Worm (Caenorhabditis elegans) whole organism, young adult: Measurements from ENCODE around the gene F34D10.9.

Experiments used
- C17E4.6 ChIP-seq: fragments of 200-800 bp; sonication (Bioruptor generic); IDR thresholded peaks from 2 replicates; pipeline ENCODE4 v1.3.6; 2022; ENCODE audit warnings: missing genetic modification reagents, missing genetic modification characterization, missing compliant biosample characterization
- F10E7.11 ChIP-seq: sonication (generic microtip); optimal IDR thresholded peaks from 2 replicates; lab custom pipeline; 2017; ENCODE audit warnings: mild to moderate bottlenecking, missing genetic modification characterization, moderate library complexity, missing compliant biosample characterization
- F23B12.7 ChIP-seq: sonication (generic microtip); optimal IDR thresholded peaks from 2 replicates; lab custom pipeline; 2017; ENCODE audit warnings: missing genetic modification characterization, mild to moderate bottlenecking, missing compliant biosample characterization, antibody characterized with exemption, moderate library complexity; ENCODE audit not compliant: insufficient read depth
- F33H1.4 ChIP-seq: fragments of 200-800 bp; sonication (Bioruptor generic); IDR thresholded peaks from 2 replicates; pipeline ENCODE4 v1.3.6; 2022; ENCODE audit warnings: missing genetic modification reagents, missing genetic modification characterization, missing compliant biosample characterization
- F39B2.1 ChIP-seq: fragments of 200-800 bp; sonication (Bioruptor generic); IDR thresholded peaks from 2 replicates; pipeline ENCODE4 v1.3.6; 2022; ENCODE audit warnings: missing genetic modification reagents, missing genetic modification characterization, missing compliant biosample characterization
- F52B5.7 ChIP-seq: sonication (generic microtip); optimal IDR thresholded peaks from 2 replicates; lab custom pipeline; 2016; ENCODE audit warnings: mild to moderate bottlenecking, missing genetic modification characterization, missing compliant biosample characterization
- K12H6.12 ChIP-seq: fragments of 200-800 bp; sonication (Bioruptor generic); optimal IDR thresholded peaks from 2 replicates; lab custom pipeline; 2018; ENCODE audit warnings: mild to moderate bottlenecking, missing genetic modification characterization, missing compliant biosample characterization
- Y67H2A.10 ChIP-seq: fragments of 200-800 bp; sonication (Bioruptor generic); conservative IDR thresholded peaks from 2 replicates; pipeline ENCODE4 v1.3.6; 2022; ENCODE audit warnings: missing genetic modification reagents, missing genetic modification characterization, missing compliant biosample characterization
- Y95B8A.8 ChIP-seq: fragments of 200-800 bp; sonication (Bioruptor generic); IDR thresholded peaks from 2 replicates; pipeline ENCODE4 v1.3.6; 2022; ENCODE audit warnings: missing genetic modification reagents, missing genetic modification characterization, missing compliant biosample characterization
- athp-1 ChIP-seq: sonication (generic microtip); optimal IDR thresholded peaks from 2 replicates; lab custom pipeline; 2017; ENCODE audit warnings: mild to moderate bottlenecking, missing genetic modification characterization, missing compliant biosample characterization
- bed-1 ChIP-seq: fragments of 200-800 bp; sonication (Bioruptor generic); IDR thresholded peaks from 2 replicates; pipeline ENCODE4 v1.3.6; 2022; ENCODE audit warnings: missing genetic modification reagents, missing genetic modification characterization, missing compliant biosample characterization
- cebp-1 ChIP-seq, 2 experiments: fragments of 200-800 bp in 1 of 2; sonication (Bioruptor generic) in 1 of 2; sonication (generic microtip) in 1 of 2; IDR thresholded peaks in 1 of 2; optimal IDR thresholded peaks in 1 of 2; 2 replicates each; pipeline versions ENCODE4 v1.3.6 to Lab custom; 2017 to 2022; ENCODE audit warnings: missing compliant biosample characterization in 2 of 2, missing genetic modification characterization in 2 of 2, mild to moderate bottlenecking in 1 of 2, missing genetic modification reagents in 1 of 2, moderate library complexity in 1 of 2
- cebp-2 ChIP-seq: fragments of 200-800 bp; sonication (Bioruptor generic); IDR thresholded peaks from 2 replicates; pipeline ENCODE4 v1.3.6; 2022; ENCODE audit warnings: missing genetic modification characterization, missing compliant biosample characterization
- ceh-27 ChIP-seq: fragments of 200-800 bp; sonication (Bioruptor generic); optimal IDR thresholded peaks from 2 replicates; lab custom pipeline; 2018; ENCODE audit warnings: mild to moderate bottlenecking, missing genetic modification characterization, moderate library complexity, missing compliant biosample characterization
- chd-7 ChIP-seq: sonication (generic microtip); optimal IDR thresholded peaks from 2 replicates; lab custom pipeline; 2016; ENCODE audit warnings: mild to moderate bottlenecking, missing genetic modification characterization, moderate library complexity, missing compliant biosample characterization
- ekl-4 ChIP-seq: fragments of 200-800 bp; sonication (Bioruptor generic); IDR thresholded peaks from 2 replicates; pipeline ENCODE4 v1.3.6; 2022; ENCODE audit warnings: missing genetic modification reagents, missing genetic modification characterization, missing compliant biosample characterization
- hmg-20 ChIP-seq: fragments of 200-800 bp; sonication (Bioruptor generic); IDR thresholded peaks from 2 replicates; pipeline ENCODE4 v1.3.6; 2022; ENCODE audit warnings: missing genetic modification reagents, missing genetic modification characterization, missing compliant biosample characterization
- hrde-1 ChIP-seq: sonication (generic microtip); optimal IDR thresholded peaks from 2 replicates; lab custom pipeline; 2016; ENCODE audit warnings: missing genetic modification characterization, mild to moderate bottlenecking, missing compliant biosample characterization, moderate library complexity, missing genotype, missing genetic modification reagents, borderline replicate concordance
- hsf-1 ChIP-seq: fragments of 200-800 bp; sonication (Bioruptor generic); IDR thresholded peaks from 2 replicates; pipeline ENCODE4 v1.3.6; 2022; ENCODE audit warnings: missing genetic modification reagents, missing genetic modification characterization, missing compliant biosample characterization
- lin-35 ChIP-seq, 3 experiments: fragments of 150-350 bp in 2 of 3; sonication (generic microtip) in 1 of 3; optimal IDR thresholded peaks; 2 replicates each; lab custom pipeline; 2014 to 2018; ENCODE audit warnings: missing biosample characterization in 3 of 3, missing genetic modification characterization in 3 of 3, missing genetic modification reagents in 3 of 3
- lin-40 ChIP-seq: sonication (generic microtip); optimal IDR thresholded peaks from 2 replicates; lab custom pipeline; 2016; ENCODE audit warnings: missing genetic modification characterization, mild to moderate bottlenecking, missing compliant biosample characterization, missing genotype, missing genetic modification reagents
- lin-54 ChIP-seq: fragments of 200-800 bp; sonication (Bioruptor generic); optimal IDR thresholded peaks from 2 replicates; lab custom pipeline; 2018; ENCODE audit warnings: mild to moderate bottlenecking, missing genetic modification characterization, missing compliant biosample characterization
- lir-1 ChIP-seq: fragments of 200-800 bp; sonication (Bioruptor generic); conservative IDR thresholded peaks from 2 replicates; pipeline ENCODE4 v1.3.6; 2022; ENCODE audit warnings: missing genetic modification reagents, missing genetic modification characterization, missing compliant biosample characterization
- lsl-1 ChIP-seq: fragments of 200-800 bp; sonication (Bioruptor generic); optimal IDR thresholded peaks from 2 replicates; lab custom pipeline; 2018; ENCODE audit warnings: mild to moderate bottlenecking, missing genetic modification characterization, moderate library complexity, missing compliant biosample characterization
- madf-6 ChIP-seq: fragments of 200-800 bp; sonication (Bioruptor generic); IDR thresholded peaks from 2 replicates; pipeline ENCODE4 v1.3.6; 2022; ENCODE audit warnings: missing genetic modification reagents, missing genetic modification characterization, missing compliant biosample characterization
- nhr-120 ChIP-seq: fragments of 200-800 bp; sonication (Bioruptor generic); IDR thresholded peaks from 2 replicates; pipeline ENCODE4 v1.3.6; 2022; ENCODE audit warnings: missing genetic modification characterization, missing compliant biosample characterization
- nhr-27 ChIP-seq: fragments of 200-800 bp; sonication (Bioruptor generic); optimal IDR thresholded peaks from 2 replicates; lab custom pipeline; 2018; ENCODE audit warnings: mild to moderate bottlenecking, missing genetic modification characterization, moderate library complexity, missing compliant biosample characterization
- nhr-80 ChIP-seq: sonication (generic microtip); optimal IDR thresholded peaks from 2 replicates; lab custom pipeline; 2016; ENCODE audit warnings: missing genetic modification characterization, missing compliant biosample characterization
- nhr-90 ChIP-seq: sonication (generic microtip); optimal IDR thresholded peaks from 2 replicates; lab custom pipeline; 2016; ENCODE audit warnings: missing genotype, mild to moderate bottlenecking, missing genetic modification characterization, missing compliant biosample characterization
- pha-4 ChIP-seq: fragments of 150-350 bp; sonication (generic microtip); optimal IDR thresholded peaks from 2 replicates; lab custom pipeline; 2014; ENCODE audit warnings: missing biosample characterization, missing genetic modification reagents, missing genetic modification characterization
- rcor-1 ChIP-seq: fragments of 200-800 bp; sonication (Bioruptor generic); IDR thresholded peaks from 2 replicates; pipeline ENCODE4 v1.3.6; 2022; ENCODE audit warnings: missing genetic modification reagents, missing genetic modification characterization, missing compliant biosample characterization
- sdz-38 ChIP-seq: sonication (generic microtip); optimal IDR thresholded peaks from 2 replicates; lab custom pipeline; 2016; ENCODE audit warnings: missing genotype, missing genetic modification characterization, missing compliant biosample characterization
- sea-2 ChIP-seq: fragments of 200-800 bp; sonication (Bioruptor generic); IDR thresholded peaks from 2 replicates; pipeline ENCODE4 v1.3.6; 2022; ENCODE audit warnings: missing genetic modification characterization, missing compliant biosample characterization
- snpc-4 ChIP-seq, 5 experiments: fragments of 150-350 bp in 1 of 5; sonication (generic microtip) in 4 of 5; optimal IDR thresholded peaks; 2 replicates each; lab custom pipeline; 2014 to 2018; ENCODE audit warnings: missing genetic modification characterization in 5 of 5, missing biosample characterization in 3 of 5, antibody characterized with exemption in 2 of 5, mild to moderate bottlenecking in 2 of 5, missing compliant biosample characterization in 2 of 5, missing genotype in 2 of 5, moderate library complexity in 2 of 5, missing genetic modification reagents in 1 of 5
- tbp1 ChIP-seq: fragments of 200-800 bp; sonication (Bioruptor generic); optimal IDR thresholded peaks from 2 replicates; lab custom pipeline; 2018; ENCODE audit warnings: mild to moderate bottlenecking, missing genetic modification characterization, missing compliant biosample characterization
- ztf-22 ChIP-seq: fragments of 200-800 bp; sonication (Bioruptor generic); optimal IDR thresholded peaks from 2 replicates; lab custom pipeline; 2018; ENCODE audit warnings: mild to moderate bottlenecking, missing genetic modification characterization, moderate library complexity, missing compliant biosample characterization
- ztf-28 ChIP-seq: fragments of 200-800 bp; sonication (Bioruptor generic); IDR thresholded peaks from 2 replicates; pipeline ENCODE4 v1.3.6; 2022; ENCODE audit warnings: missing genetic modification reagents, missing genetic modification characterization, missing compliant biosample characterization
- ztf-3 ChIP-seq: fragments of 200-800 bp; sonication (Bioruptor generic); optimal IDR thresholded peaks from 2 replicates; lab custom pipeline; 2018; ENCODE audit warnings: mild to moderate bottlenecking, missing genetic modification characterization, missing compliant biosample characterization
- ztf-6 ChIP-seq: fragments of 200-800 bp; sonication (Bioruptor generic); IDR thresholded peaks from 2 replicates; pipeline ENCODE4 v1.3.6; 2022; ENCODE audit warnings: missing genetic modification reagents, missing genetic modification characterization, missing compliant biosample characterization

The F34D10.9 gene

ce11 chrIII:3701411-3702310 is 27.8 kb downstream of the F34D10.9 start, which contains the start of the genes pdi-1 and C14B1.2 (continued):
- TF ChIP-seq tbp1 (peak; percentile 6), madf-6 (GFP tag; lab: Robert Waterston, UW) (peak; percentile 13; the same call in 1 of the 2 replicates), ztf-22 (GFP tag; lab: Kevin White, UChicago) (no peak), ceh-27 (GFP tag; lab: Kevin White, UChicago) (no peak), cebp-2 (GFP tag; lab: Robert Waterston, UW) (no peak), athp-1 (no peak), nhr-80 (tag; lab: Kevin White, UChicago) (peak; percentile 91), F33H1.4 (GFP tag; lab: Robert Waterston, UW) (peak; percentile 56), ztf-28 (no peak), ztf-3 (GFP tag; lab: Kevin White, UChicago) (no peak), hmg-20 (GFP tag; lab: Robert Waterston, UW) (no peak), sea-2 (GFP tag; lab: Robert Waterston, UW) (no peak), rcor-1 (GFP tag; lab: Robert Waterston, UW) (peak; percentile 29; the same call in 1 of the 2 replicates), C17E4.6 (no peak), F52B5.7 (tag; lab: Kevin White, UChicago) (no peak), lsl-1 (GFP tag; lab: Kevin White, UChicago) (peak; percentile 35), hrde-1 (no peak), F23B12.7 (tag; lab: Kevin White, UChicago) (peak; percentile 53), nhr-90 (tag; lab: Kevin White, UChicago) (peak; percentile 45), nhr-120 (GFP tag; lab: Robert Waterston, UW) (no peak), lir-1 (GFP tag; lab: Robert Waterston, UW) (no peak), chd-7 (no peak), snpc-4 (GFP tag; optimal IDR thresholded peaks at IDR 0.05; lab: Kevin White, UChicago) (no peak), snpc-4 (tag; optimal IDR thresholded peaks at IDR 0.05; lab: Kevin White, UChicago) (peak in 2 of 4 experiments; percentile 28 to 35), pha-4 (no peak)

- TF ChIP-seq lin-40 (no peak), ekl-4 (GFP tag; lab: Robert Waterston, UW) (peak; percentile 56; the same call in 1 of the 2 replicates), F39B2.1 (GFP tag; lab: Robert Waterston, UW) (0 out of 2 replicates have a peak, but pooled peaks have one; percentile 21), hsf-1 (GFP tag; lab: Robert Waterston, UW) (0 out of 2 replicates have a peak, but pooled peaks have one; percentile 20), hrde-1 (peak; percentile 3), lin-35 (GFP tag; optimal IDR thresholded peaks at IDR 0.05; lab: Kevin White, UChicago) (no peak), lin-54 (GFP tag; lab: Kevin White, UChicago) (peak; percentile 32), bed-1 (no peak), ztf-6 (GFP tag; lab: Robert Waterston, UW) (no peak), athp-1 (peak; percentile 33), K12H6.12 (tag; lab: Kevin White, UChicago) (no peak), cebp-1 (GFP tag; IDR thresholded peaks at IDR 0.05; lab: Robert Waterston, UW) (no peak), cebp-1 (tag; optimal IDR thresholded peaks at IDR 0.05; lab: Kevin White, UChicago) (peak; percentile 3), Y67H2A.10 (GFP tag; lab: Robert Waterston, UW) (no peak), sdz-38 (tag; lab: Kevin White, UChicago) (no peak), ztf-28 (no peak), nhr-27 (no peak), ztf-3 (GFP tag; lab: Kevin White, UChicago) (peak; percentile 37), Y95B8A.8 (GFP tag; lab: Robert Waterston, UW) (no peak), F10E7.11 (tag; lab: Kevin White, UChicago) (no peak)
- TF ChIP-seq, all 124 proteins: peak for 8
Measured at ce11 chrIII:3699275-3699674, 30.1 kb downstream of the F34D10.9 start, which contains the start of gene cyn-9. TSS of gene cyn-9 (minus strand) at chrIII:3699640.
